Fruit fly (Drosophila melanogaster): ENCODE measurements around the gene CG43610.
A peak's percentile ranks its signal among the peaks of the same experiment; 100 is the strongest.

The CG43610 gene

dm6 chr2L:6797408-6797807 is 1.6 kb upstream of the CG43610 start:
- no peak for TF ChIP-seq CG6276 (GFP tag; optimal IDR thresholded peaks at IDR 0.05)
- TF ChIP-seq cyc (GFP tag; optimal IDR thresholded peaks at IDR 0.05): peak; percentile 21
- TF ChIP-seq CG6792 (GFP tag; optimal IDR thresholded peaks at IDR 0.05): no peak
- TF ChIP-seq achi (GFP tag; optimal IDR thresholded peaks at IDR 0.05): no peak
- TF ChIP-seq CG3919 (GFP tag; optimal IDR thresholded peaks at IDR 0.05): no peak
- TF ChIP-seq Sox15 (GFP tag; optimal IDR thresholded peaks at IDR 0.05): no peak
- peak; percentile 38 for TF ChIP-seq Sox14 (GFP tag; optimal IDR thresholded peaks at IDR 0.05)
- no peak for TF ChIP-seq Eip75B (GFP tag; optimal IDR thresholded peaks at IDR 0.05)
- TF ChIP-seq Met (GFP tag; optimal IDR thresholded peaks at IDR 0.05): no peak
- TF ChIP-seq OdsH (GFP tag; optimal IDR thresholded peaks at IDR 0.05): no peak
- TF ChIP-seq acj6 (GFP tag; optimal IDR thresholded peaks at IDR 0.05): no peak
- TF ChIP-seq lz (GFP tag; optimal IDR thresholded peaks at IDR 0.05): peak; percentile 36
- TF ChIP-seq Ets21C (GFP tag; optimal IDR thresholded peaks at IDR 0.05): peak; percentile 11
- no peak for TF ChIP-seq fd85E (GFP tag; optimal IDR thresholded peaks at IDR 0.05)
- no peak for TF ChIP-seq CG32006 (GFP tag; optimal IDR thresholded peaks at IDR 0.05)
- no peak for TF ChIP-seq CG11902 (GFP tag; optimal IDR thresholded peaks at IDR 0.05)
- TF ChIP-seq topi (GFP tag; optimal IDR thresholded peaks at IDR 0.05): no peak
- no peak for TF ChIP-seq CG16779 (tag; optimal IDR thresholded peaks at IDR 0.05)
- TF ChIP-seq salr (GFP tag; optimal IDR thresholded peaks at IDR 0.05): no peak
- peak; percentile 41 for TF ChIP-seq esn (GFP tag; optimal IDR thresholded peaks at IDR 0.05)
- TF ChIP-seq Smox (GFP tag; optimal IDR thresholded peaks at IDR 0.05): peak; percentile 1
- TF ChIP-seq eg (GFP tag; IDR thresholded peaks at IDR 0.05): no peak
- TF ChIP-seq Hr38 (GFP tag; optimal IDR thresholded peaks at IDR 0.05): no peak
- no peak for TF ChIP-seq Sox102F (GFP tag; optimal IDR thresholded peaks at IDR 0.05)
- no peak for TF ChIP-seq CG6854 (GFP tag; optimal IDR thresholded peaks at IDR 0.05)
- no peak for TF ChIP-seq CG9139 (GFP tag; optimal IDR thresholded peaks at IDR 0.05)
- TF ChIP-seq Hr39 (GFP tag; optimal IDR thresholded peaks at IDR 0.05): peak; percentile 43
- TF ChIP-seq CG31627 (GFP tag; optimal IDR thresholded peaks at IDR 0.05): peak; percentile 51
- TF ChIP-seq CG6163 (GFP tag; IDR thresholded peaks at IDR 0.05): no peak
- TF ChIP-seq dsx (GFP tag; optimal IDR thresholded peaks at IDR 0.05; ENCODE audit: poor library complexity, severe bottlenecking): no peak
- no peak for TF ChIP-seq CG8319 (GFP tag; optimal IDR thresholded peaks at IDR 0.05)
- TF ChIP-seq dac (GFP tag; optimal IDR thresholded peaks at IDR 0.05): no peak
- TF ChIP-seq CG7368 (GFP tag; optimal IDR thresholded peaks at IDR 0.05): no peak
- TF ChIP-seq Hr4 (GFP tag; optimal IDR thresholded peaks at IDR 0.05): no peak
- TF ChIP-seq fkh (GFP tag; optimal IDR thresholded peaks at IDR 0.05): peak; percentile 12
- TF ChIP-seq net (GFP tag; optimal IDR thresholded peaks at IDR 0.05): no peak
- TF ChIP-seq CG34406 (GFP tag; optimal IDR thresholded peaks at IDR 0.05): no peak
- no peak for TF ChIP-seq Gug (GFP tag; IDR thresholded peaks at IDR 0.05)
- TF ChIP-seq ss (GFP tag; optimal IDR thresholded peaks at IDR 0.05): no peak
- peak; percentile 5 for TF ChIP-seq pdm3 (GFP tag; optimal IDR thresholded peaks at IDR 0.05)
- no peak for TF ChIP-seq vri (GFP tag; optimal IDR thresholded peaks at IDR 0.05)

- TF ChIP-seq ss (GFP tag; optimal IDR thresholded peaks at IDR 0.05) (no peak), pdm3 (GFP tag; optimal IDR thresholded peaks at IDR 0.05) (no peak), acj6 (GFP tag; optimal IDR thresholded peaks at IDR 0.05) (no peak), achi (GFP tag; optimal IDR thresholded peaks at IDR 0.05) (no peak), fd85E (GFP tag; optimal IDR thresholded peaks at IDR 0.05) (no peak)
Measured at dm6 chr2L:6799551-6799950, 555 bp downstream of the CG43610 start.

DNA sequence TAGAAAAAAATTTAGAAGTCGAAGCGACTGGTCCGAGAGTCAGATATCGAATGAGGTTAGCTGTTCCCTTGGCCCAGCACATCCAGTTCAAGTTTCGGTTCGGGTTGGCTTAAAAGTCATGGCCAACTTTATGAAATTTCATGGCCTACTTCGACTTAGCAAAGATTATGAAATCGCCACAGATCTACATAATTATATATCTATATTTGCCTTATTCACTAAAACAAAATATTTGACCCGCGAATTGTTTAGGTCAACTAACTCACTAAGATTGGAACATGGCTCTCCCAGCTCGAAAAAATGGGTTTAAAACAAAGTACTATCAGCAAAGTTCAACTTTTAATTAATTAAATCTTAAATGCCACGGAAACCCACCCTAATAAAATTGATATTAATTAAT is 1.8 kb downstream of the CG43610 start, which contains the start of gene CG17376:
Gene CG17376, minus strand, starts transcription at position 101 of the 400 bp plus-strand sequence.
- TF ChIP-seq Sox14 (GFP tag; optimal IDR thresholded peaks at IDR 0.05) (no peak), Met (GFP tag; optimal IDR thresholded peaks at IDR 0.05) (no peak), fd59A (GFP tag; optimal IDR thresholded peaks at IDR 0.05) (no peak), CG11294 (GFP tag; IDR thresholded peaks at IDR 0.05) (no peak), CG6854 (GFP tag; optimal IDR thresholded peaks at IDR 0.05) (no peak), topi (GFP tag; optimal IDR thresholded peaks at IDR 0.05) (no peak), CG8119 (GFP tag; IDR thresholded peaks at IDR 0.05) (no peak), dac (GFP tag; optimal IDR thresholded peaks at IDR 0.05) (no peak)
